Worm (Caenorhabditis elegans) whole organism, dauer: Measurements from ENCODE around the gene srab-11.

ENCODE experiments used
- unc-62 ChIP-seq: sonication (generic microtip); optimal IDR thresholded peaks from 2 replicates; lab custom pipeline; 2017; ENCODE audit warnings: missing biosample characterization, missing genetic modification reagents, missing genetic modification characterization

The srab-11 gene

DNA sequence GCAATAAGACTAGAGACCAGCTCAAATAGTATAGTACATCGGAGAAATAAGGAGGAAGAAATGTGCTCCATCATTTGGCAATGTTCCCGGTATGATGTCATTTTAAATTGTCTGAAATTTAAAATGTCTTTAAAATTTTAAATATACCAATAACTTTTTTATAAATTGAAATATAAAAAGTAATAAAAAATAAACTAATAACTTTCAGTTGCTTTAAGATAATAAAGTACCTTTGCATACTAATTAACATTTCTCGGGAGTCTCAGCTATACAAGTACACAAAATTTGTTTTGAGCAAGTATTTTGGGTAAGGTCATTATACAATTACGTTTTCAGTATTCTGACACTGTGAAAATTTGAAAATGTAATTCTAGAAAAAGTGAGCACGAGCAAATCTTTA is 5.0 kb upstream of the srab-11 start, which contains the start of gene srab-6:
Gene srab-6 (minus strand): TSS at position 101 of the 400 bp plus-strand sequence.
- no peak for TF ChIP-seq unc-62 (GFP tag; lab: Kevin White, UChicago)

DNA sequence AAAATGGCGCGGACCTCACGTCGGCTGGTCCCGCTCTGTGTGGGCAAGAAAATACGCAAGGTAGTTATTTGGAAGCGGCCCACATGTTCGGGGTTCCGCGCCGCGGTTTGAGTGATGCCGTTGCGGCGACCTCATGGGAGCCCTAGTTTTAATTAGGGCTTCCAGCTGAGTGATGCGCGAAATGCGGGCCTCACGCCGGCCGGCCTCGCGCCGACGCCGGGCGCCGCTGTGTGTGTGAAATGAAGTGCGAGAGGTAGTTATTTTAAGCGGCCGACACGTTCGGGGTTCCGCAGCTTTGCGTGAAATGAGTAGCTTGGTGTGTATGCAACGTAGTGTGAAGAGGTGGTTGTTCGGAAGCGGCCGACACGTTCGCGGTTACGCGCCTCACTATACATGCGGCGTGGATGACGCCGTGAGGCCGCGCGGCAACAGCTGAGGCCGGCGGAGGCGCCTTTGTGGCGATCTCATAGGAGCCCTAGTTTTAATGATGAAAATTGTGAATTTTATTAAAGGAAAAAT is 3.1 kb upstream of the srab-11 start:
- TF ChIP-seq unc-62 (GFP tag; lab: Kevin White, UChicago) = no peak

DNA sequence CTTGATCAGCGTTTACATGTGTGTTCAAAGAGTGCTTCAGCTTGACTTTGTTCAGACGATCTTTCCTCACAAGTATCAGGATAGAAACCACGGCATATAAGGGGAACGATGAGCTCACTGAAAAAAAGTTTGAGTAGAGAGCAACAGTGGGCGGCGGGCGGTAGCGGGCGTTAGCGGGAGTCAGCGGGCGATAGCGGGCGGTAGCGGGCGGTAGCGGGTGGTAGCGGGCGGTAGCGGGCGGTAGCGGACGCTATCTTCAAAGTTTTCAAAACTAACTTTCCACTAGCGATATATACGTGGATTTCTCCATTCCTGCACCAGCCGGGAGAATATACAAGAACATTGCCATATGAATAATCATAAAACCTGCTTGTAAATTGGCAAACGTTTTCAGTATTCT is 1.6 kb downstream of the srab-11 start:
- TF ChIP-seq unc-62 (GFP tag; lab: Kevin White, UChicago) = no peak

DNA sequence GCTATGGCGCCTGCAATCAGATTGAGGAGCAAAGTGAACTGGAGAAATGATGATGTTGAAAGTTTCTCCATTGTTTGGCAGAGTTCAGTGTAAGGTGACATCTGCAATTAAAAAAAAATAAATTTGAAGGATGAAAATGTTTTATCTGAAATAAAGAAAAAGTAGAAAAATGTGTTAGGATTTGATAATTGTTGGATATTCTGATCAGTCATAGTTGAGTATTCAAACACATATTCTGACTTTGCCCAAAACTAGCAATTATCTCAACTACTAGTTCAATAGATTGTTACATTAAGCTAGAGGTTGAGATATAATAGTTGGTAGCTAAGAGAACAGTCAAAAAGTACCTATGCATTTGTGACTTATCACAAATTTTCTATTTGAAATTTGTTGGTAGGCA is 2.3 kb downstream of the srab-11 start, which contains the start of gene srab-10:
Gene srab-10 (minus strand): TSS at position 101 of the 400 bp plus-strand sequence.
- TF ChIP-seq unc-62 (GFP tag; lab: Kevin White, UChicago) = no peak

DNA sequence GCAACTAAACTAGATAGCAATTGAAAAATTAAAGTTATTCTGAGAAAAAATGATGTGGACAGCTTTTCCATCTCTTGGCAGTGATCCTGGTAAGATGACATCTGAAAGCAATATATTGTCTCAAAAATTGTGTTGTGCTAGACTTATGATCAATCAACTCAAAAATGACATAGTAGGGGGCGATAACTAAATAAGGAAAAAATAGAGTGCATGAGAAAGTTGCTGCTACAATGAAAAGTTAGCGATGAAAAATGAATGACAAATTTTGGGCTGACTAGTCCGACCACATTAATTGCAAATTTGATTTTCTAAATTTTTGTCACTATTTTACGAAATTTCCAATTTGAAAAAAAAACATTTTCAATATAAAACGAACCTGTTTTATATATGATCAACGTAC is 5.6 kb downstream of the srab-11 start, which contains the start of gene srab-9:
Gene srab-9 (minus strand): TSS at position 101 of the 400 bp plus-strand sequence.
- TF ChIP-seq unc-62 (GFP tag; lab: Kevin White, UChicago) = no peak

DNA sequence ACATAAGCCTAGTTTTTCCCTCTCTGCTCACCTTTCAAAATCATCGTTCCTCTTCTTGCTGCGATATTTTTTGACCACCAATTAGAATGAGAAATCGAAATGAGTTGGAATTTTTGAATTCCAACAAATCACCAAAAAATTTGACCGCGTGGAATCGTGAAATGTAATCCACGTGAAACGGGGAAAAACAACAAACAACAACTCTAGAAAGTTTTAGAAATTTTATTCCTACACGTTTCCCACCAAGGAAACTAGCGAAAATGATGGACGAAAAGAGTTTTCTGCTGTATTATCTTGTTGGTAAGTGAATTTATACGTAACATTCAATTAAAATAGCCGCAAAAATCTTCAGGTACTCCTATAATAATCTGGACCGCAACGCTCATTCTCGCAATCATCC is 8.3 kb downstream of the srab-11 start, which contains the start of the genes irld-3 and F02C9.1:
Gene irld-3 (minus strand): TSS at position 101 of the 400 bp plus-strand sequence.
Gene F02C9.1 (plus strand): TSS at position 216 of the 400 bp plus-strand sequence.
- no peak for TF ChIP-seq unc-62 (GFP tag; lab: Kevin White, UChicago)

DNA sequence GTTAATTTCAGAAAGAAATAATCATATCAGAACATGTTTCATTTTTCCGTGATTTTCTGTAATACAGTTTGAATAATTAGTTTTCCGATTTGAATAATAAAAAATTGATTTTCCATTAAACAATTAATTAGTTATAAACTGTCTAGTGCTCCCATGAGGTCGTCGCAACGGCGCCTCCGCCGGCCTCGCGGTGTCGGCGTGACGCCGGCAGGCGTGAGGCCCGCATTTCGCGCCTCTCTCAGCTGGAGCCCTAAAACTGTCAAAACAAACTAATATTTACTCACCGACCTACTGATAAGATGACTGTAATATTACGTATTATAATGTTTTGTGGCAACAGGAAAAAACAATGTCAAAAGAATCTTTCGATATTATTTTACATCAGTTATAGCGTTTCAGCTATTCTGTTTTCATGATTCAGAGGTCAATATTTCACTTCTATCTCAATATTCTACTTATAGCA is 13.5 kb downstream of the srab-11 start, which contains the start of gene F02C9.2:
Gene F02C9.2 (plus strand): TSS at position 413 of the 463 bp plus-strand sequence.
- TF ChIP-seq unc-62 (GFP tag; lab: Kevin White, UChicago) = no peak

DNA sequence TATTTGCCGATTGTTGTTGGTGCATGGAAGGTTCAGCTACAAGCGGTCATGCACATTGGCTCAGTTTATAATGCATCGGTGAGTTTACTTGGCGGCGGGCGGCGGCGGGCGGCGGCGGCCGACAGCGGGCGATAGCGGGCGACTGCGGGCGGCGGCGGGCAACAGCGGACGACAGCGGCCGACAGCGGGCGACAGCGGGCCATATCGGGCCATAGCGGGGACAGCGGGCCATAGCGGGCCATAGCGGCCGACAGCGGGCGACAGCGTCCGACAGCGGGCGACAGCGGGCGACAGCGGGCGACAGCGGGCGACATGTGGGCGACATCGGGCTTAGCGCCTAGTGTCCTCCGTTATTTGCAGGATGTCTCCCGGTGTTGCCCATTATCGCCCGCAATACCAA is 14.7 kb downstream of the srab-11 start:
- TF ChIP-seq unc-62 (GFP tag; lab: Kevin White, UChicago) = no peak

DNA sequence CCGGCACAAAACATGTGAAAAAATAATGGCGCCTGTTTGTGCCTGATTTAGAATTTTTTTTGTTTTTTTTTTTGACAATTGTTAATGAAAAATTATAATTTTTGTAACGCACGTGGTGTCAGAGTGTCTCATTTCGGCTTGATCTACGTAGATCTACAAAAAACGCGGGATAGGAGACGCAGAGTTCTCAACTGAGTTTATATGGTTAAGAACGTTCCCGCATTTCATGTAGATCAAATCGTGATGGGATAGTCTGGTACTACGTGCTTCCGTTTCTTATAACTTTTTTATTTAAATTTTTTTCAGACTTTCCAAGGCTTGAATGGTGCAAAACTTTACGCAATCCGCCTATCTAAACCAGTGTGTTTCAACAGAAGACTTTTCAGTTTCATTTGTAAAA is 18.0 kb downstream of the srab-11 start, which contains the start of gene tat-6:
Gene tat-6 (plus strand): TSS at position 301 of the 400 bp plus-strand sequence.
- no peak for TF ChIP-seq unc-62 (GFP tag; lab: Kevin White, UChicago)

DNA sequence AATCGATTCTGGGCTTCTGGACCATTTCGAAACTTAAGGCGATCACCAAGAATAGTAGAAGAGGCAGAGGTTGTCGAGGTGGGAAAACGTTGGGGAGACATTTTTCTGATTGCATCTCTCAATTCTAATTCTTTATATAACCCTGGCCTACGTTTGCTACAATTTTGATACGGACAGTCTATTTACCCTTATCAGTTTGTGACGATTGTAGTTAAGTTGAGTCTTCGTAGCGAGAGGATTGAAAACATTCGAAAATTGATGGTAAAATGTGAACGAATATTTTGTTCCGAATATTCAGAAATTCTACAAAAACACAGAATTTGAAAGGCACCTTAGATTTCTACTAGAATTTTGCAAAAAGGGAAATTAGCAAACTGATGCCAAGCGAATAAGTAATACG is 19.2 kb downstream of the srab-11 start, which contains the start of gene Y73C8C.10:
Gene Y73C8C.10 (minus strand): TSS at position 101 of the 400 bp plus-strand sequence.
- TF ChIP-seq unc-62 (GFP tag; lab: Kevin White, UChicago) = no peak

DNA sequence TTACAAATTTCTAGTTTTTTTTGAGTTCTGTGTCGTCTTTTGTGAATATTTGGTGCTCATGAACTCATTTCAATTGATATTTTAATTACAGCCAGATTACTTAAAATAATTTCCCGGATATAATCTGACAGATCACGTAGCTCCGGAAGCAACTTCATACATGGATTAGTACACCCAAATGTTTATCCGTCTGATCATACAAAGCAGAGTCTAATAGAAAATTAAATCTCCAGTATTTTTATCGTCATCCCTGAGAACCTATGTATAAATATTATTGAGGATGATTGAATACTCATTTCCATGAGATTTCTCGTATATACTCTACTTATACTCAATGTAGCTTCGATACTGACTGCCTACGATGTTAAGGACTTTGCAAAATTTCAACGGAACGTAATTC is 21.9 kb downstream of the srab-11 start, which contains the start of gene Y73C8C.12:
Gene Y73C8C.12 (plus strand): TSS at position 301 of the 400 bp plus-strand sequence.
- TF ChIP-seq unc-62 (GFP tag; lab: Kevin White, UChicago) = no peak

DNA sequence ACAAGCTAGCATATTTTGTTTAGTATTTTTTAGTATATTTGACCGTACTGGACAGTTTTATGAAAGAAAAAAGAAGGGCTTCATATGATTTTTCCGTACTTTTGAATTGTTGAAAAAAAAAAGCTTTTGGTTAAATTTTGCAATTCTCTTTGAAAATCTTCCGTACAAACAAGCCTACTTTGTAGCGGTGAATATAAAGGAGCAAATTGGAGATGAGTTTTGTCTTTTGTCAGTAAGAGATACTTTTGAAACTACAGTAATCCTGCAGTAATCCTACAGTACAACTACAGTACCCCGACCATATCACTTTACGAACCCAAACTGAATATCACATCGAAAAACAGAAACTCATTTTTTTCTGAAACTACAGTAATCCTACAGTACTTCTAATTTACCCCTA is 24.4 kb downstream of the srab-11 start:
- no peak for TF ChIP-seq unc-62 (GFP tag; lab: Kevin White, UChicago)

DNA sequence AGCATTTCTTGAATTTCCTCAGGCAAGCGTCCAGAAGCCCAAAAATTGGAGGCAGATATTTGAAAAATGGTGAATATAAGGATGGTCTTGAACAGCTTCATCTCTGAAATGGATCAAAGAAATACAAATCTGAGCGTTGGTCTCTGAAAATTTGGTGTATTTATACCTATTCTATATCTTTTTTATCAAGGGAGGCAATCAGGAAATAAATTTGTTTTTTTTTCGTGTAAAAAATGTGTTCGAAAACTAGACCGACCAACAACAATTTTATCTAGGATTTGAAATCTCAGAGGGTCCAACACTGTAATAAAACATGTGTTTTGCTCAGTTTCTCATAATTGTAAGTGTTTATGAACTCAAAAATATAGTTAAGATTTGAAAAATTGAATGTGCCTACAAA is 25.1 kb downstream of the srab-11 start, which contains the start of gene srt-56:
Gene srt-56 (minus strand): TSS at position 101 of the 400 bp plus-strand sequence.
- TF ChIP-seq unc-62 (GFP tag; lab: Kevin White, UChicago) = no peak

DNA sequence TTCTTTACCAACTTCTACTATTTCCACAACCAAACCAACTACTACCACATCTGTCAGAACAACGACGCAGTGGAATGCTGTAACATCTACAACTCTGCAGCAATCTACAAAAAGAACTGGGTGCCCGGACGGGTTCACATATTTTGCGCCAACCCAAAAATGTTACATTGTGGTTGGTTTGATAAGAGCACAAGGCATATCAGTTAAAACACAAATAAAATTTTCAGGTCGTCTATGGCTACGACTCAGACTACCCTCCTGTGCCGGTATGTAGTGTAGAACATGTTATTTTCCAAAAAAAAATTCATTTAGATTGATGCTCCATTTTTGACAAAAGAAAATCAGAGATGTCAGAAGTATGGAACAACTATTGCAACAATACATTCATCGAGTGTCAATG is 27.6 kb downstream of the srab-11 start:
- TF ChIP-seq unc-62 (GFP tag; lab: Kevin White, UChicago) = no peak

DNA sequence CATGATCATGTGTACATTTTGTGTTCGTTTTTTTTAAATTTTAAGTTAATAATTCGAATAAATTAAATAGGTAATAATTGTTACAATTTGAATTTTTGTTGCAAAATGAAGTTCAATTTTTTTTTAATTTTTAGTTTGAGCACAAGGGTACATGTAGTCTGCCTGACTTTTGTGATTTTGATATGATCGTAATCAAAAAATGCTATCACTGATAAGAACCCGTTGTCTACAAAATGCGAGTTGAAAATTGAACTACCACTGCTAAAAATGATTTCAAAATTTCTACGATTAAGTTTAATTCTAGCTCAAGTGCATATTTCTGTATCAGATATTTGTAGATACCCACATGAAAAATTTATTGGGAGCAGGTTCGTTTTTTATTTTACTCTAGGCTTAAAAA is 28.7 kb downstream of the srab-11 start, which contains the start of gene clec-210:
Gene clec-210 (plus strand): TSS at position 211 of the 400 bp plus-strand sequence.
- TF ChIP-seq unc-62 (GFP tag; lab: Kevin White, UChicago) = no peak

DNA sequence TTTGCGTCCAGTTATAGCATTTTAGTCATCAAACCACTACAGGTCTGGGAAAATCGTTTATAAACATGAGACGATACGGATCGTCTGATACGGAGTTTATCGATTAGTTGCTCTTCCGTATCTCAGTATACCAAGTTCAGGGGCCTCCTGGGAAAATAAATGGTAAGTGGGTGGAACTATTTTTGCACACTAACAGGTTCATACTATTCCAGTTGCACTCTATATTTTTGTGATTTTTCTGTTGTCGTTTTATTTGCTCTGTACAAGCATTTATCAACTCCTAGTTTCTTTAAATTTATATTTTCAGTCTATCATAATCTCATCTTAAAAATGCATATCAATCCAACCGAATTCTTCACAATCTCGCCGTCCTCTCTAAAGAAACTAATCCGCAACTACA is 31.9 kb downstream of the srab-11 start, which contains the start of gene Y73C8C.3:
Gene Y73C8C.3 (plus strand): TSS at position 301 of the 400 bp plus-strand sequence.
- no peak for TF ChIP-seq unc-62 (GFP tag; lab: Kevin White, UChicago)
